Fruit fly (Drosophila melanogaster) whole organism, embryonic: ENCODE measurements around the gene CG45676.

Experiments
- Antp ChIP-seq: fragments of 200-800 bp; sonication (Bioruptor generic); optimal IDR thresholded peaks from 3 replicates; lab custom pipeline; 2016; ENCODE audit warnings: missing biosample characterization, missing genetic modification characterization
- B-H2 ChIP-seq: fragments of 200-800 bp; sonication (Bioruptor generic); optimal IDR thresholded peaks from 2 replicates; lab custom pipeline; 2018; ENCODE audit warnings: missing biosample characterization, mild to moderate bottlenecking, missing genetic modification characterization
- Bdp1 ChIP-seq: fragments of 200-800 bp; sonication (Bioruptor generic); optimal IDR thresholded peaks from 3 replicates; lab custom pipeline; 2016; ENCODE audit warnings: missing biosample characterization, missing genetic modification characterization
- C15 ChIP-seq: fragments of 200-800 bp; sonication (Bioruptor generic); IDR thresholded peaks from 3 replicates; pipeline ENCODE4 v1.3.6; 2022; ENCODE audit warnings: missing biosample characterization, missing genetic modification characterization
- CG10565 ChIP-seq: fragments of 200-800 bp; sonication (Bioruptor generic); optimal IDR thresholded peaks from 3 replicates; lab custom pipeline; 2016; ENCODE audit warnings: missing biosample characterization, mild to moderate bottlenecking, missing genetic modification characterization
- CG11247 ChIP-seq: fragments of 200-800 bp; sonication (Bioruptor generic); IDR thresholded peaks from 2 replicates; pipeline ENCODE4 v1.3.6; 2022; ENCODE audit warnings: missing biosample characterization, missing genetic modification characterization
- CG12155 ChIP-seq: fragments of 200-800 bp; sonication (Bioruptor generic); optimal IDR thresholded peaks from 3 replicates; lab custom pipeline; 2016; ENCODE audit warnings: missing biosample characterization, missing genetic modification characterization
- CG12299 ChIP-seq: fragments of 200-800 bp; sonication (Bioruptor generic); optimal IDR thresholded peaks from 2 replicates; lab custom pipeline; 2018; ENCODE audit warnings: missing biosample characterization, mild to moderate bottlenecking, missing genetic modification characterization
- CG12744 ChIP-seq: fragments of 200-800 bp; sonication (Bioruptor generic); optimal IDR thresholded peaks from 2 replicates; lab custom pipeline; 2016; ENCODE audit warnings: missing biosample characterization, missing genetic modification characterization
- CG14441 ChIP-seq: fragments of 200-800 bp; sonication (Bioruptor generic); IDR thresholded peaks from 2 replicates; pipeline ENCODE4 v1.3.6; 2022; ENCODE audit warnings: missing biosample characterization, missing genetic modification characterization
- CG14965 ChIP-seq: fragments of 200-800 bp; sonication (Bioruptor generic); optimal IDR thresholded peaks from 2 replicates; lab custom pipeline; 2016; ENCODE audit warnings: missing biosample characterization, missing genetic modification characterization, borderline replicate concordance
- CG15514 ChIP-seq: fragments of 200-800 bp; sonication (Bioruptor generic); optimal IDR thresholded peaks from 3 replicates; lab custom pipeline; 2017; ENCODE audit warnings: missing biosample characterization, missing genetic modification characterization, mild to moderate bottlenecking, moderate library complexity, missing genetic modification reagents
- CG1792 ChIP-seq: fragments of 200-800 bp; sonication (Bioruptor generic); optimal IDR thresholded peaks from 2 replicates; lab custom pipeline; 2016; ENCODE audit warnings: missing biosample characterization, missing genetic modification characterization
- CG3065 ChIP-seq: fragments of 200-800 bp; sonication (Bioruptor generic); optimal IDR thresholded peaks from 2 replicates; lab custom pipeline; 2016; ENCODE audit warnings: missing biosample characterization, missing genetic modification characterization
- CG34224 ChIP-seq: fragments of 200-800 bp; sonication (Bioruptor generic); IDR thresholded peaks from 3 replicates; pipeline ENCODE4 v1.3.6; 2022; ENCODE audit warnings: missing biosample characterization, missing genetic modification characterization; ENCODE audit not compliant: partially characterized antibody
- CG3995 ChIP-seq: fragments of 200-800 bp; sonication (Bioruptor generic); optimal IDR thresholded peaks from 3 replicates; lab custom pipeline; 2016; ENCODE audit warnings: missing biosample characterization, missing genetic modification characterization
- CG42726 ChIP-seq: fragments of 200-800 bp; sonication (Bioruptor generic); IDR thresholded peaks from 2 replicates; pipeline ENCODE4 v1.3.6; 2022; ENCODE audit warnings: missing biosample characterization, missing genetic modification characterization; ENCODE audit not compliant: partially characterized antibody
- CG6765 ChIP-seq: fragments of 200-800 bp; sonication (Bioruptor generic); optimal IDR thresholded peaks from 3 replicates; lab custom pipeline; 2017; ENCODE audit warnings: missing biosample characterization, mild to moderate bottlenecking, missing genetic modification characterization
- CG9817 ChIP-seq: fragments of 200-800 bp; sonication (Bioruptor generic); optimal IDR thresholded peaks from 2 replicates; lab custom pipeline; 2018; ENCODE audit warnings: missing biosample characterization, mild to moderate bottlenecking, missing genetic modification characterization, moderate library complexity
- CG9932 ChIP-seq: fragments of 200-800 bp; sonication (Bioruptor generic); IDR thresholded peaks from 2 replicates; pipeline ENCODE4 v1.3.6; 2022; ENCODE audit warnings: missing biosample characterization, missing genetic modification characterization
- CTCF ChIP-seq: fragments of 200-800 bp; sonication (Bioruptor generic); optimal IDR thresholded peaks from 2 replicates; lab custom pipeline; 2017; ENCODE audit warnings: missing biosample characterization, mild to moderate bottlenecking, missing genetic modification characterization, moderate library complexity
- Chrac-16 ChIP-seq: fragments of 200-800 bp; sonication (Bioruptor generic); optimal IDR thresholded peaks from 3 replicates; lab custom pipeline; 2016; ENCODE audit warnings: missing biosample characterization, missing genetic modification characterization
- D19A ChIP-seq: fragments of 200-800 bp; optimal IDR thresholded peaks from 3 replicates; lab custom pipeline; 2019; ENCODE audit warnings: missing biosample characterization, mild to moderate bottlenecking, missing genetic modification characterization, moderate library complexity
- Dfd ChIP-seq, 2 experiments: fragments of >200 bp; optimal IDR thresholded peaks; 2 replicates each; lab custom pipeline; 2017; ENCODE audit warnings: missing biosample characterization in 2 of 2, missing genetic modification characterization in 2 of 2
- Dll ChIP-seq: fragments of 200-800 bp; sonication (Bioruptor generic); IDR thresholded peaks from 4 replicates; pipeline ENCODE4 v1.3.6; 2022; ENCODE audit warnings: missing biosample characterization, missing genetic modification characterization; ENCODE audit not compliant: partially characterized antibody
- Doc2 ChIP-seq: fragments of 200-800 bp; sonication (Bioruptor generic); IDR thresholded peaks from 2 replicates; pipeline ENCODE4 v1.3.6; 2022; ENCODE audit warnings: missing biosample characterization, missing genetic modification characterization
- ERR ChIP-seq: fragments of 200-800 bp; sonication (Bioruptor generic); optimal IDR thresholded peaks from 2 replicates; lab custom pipeline; 2016; ENCODE audit warnings: missing biosample characterization, missing genetic modification characterization
- H2.0 ChIP-seq: fragments of 200-800 bp; sonication (Bioruptor generic); IDR thresholded peaks from 2 replicates; pipeline ENCODE4 v1.3.6; 2022; ENCODE audit warnings: missing biosample characterization, missing genetic modification characterization
- HmgZ ChIP-seq: fragments of 200-800 bp; sonication (Bioruptor generic); optimal IDR thresholded peaks from 2 replicates; lab custom pipeline; 2018; ENCODE audit warnings: missing biosample characterization, mild to moderate bottlenecking, missing genetic modification characterization
- Jarid2 ChIP-seq: fragments of 200-800 bp; sonication (Bioruptor generic); optimal IDR thresholded peaks from 3 replicates; lab custom pipeline; 2017; ENCODE audit warnings: mild to moderate bottlenecking, missing biosample characterization, missing genetic modification reagents, missing genetic modification characterization
- Opbp ChIP-seq: fragments of 200-800 bp; sonication (Bioruptor generic); IDR thresholded peaks from 3 replicates; pipeline ENCODE4 v1.3.6; 2022; ENCODE audit warnings: missing biosample characterization, missing genetic modification characterization; ENCODE audit not compliant: partially characterized antibody
- Ptx1 ChIP-seq: fragments of 200-800 bp; sonication (Bioruptor generic); IDR thresholded peaks from 2 replicates; pipeline ENCODE4 v1.3.6; 2022; ENCODE audit warnings: missing biosample characterization, missing genetic modification characterization
- Ravus ChIP-seq: fragments of 200-800 bp; sonication (Bioruptor generic); IDR thresholded peaks from 2 replicates; pipeline ENCODE4 v1.3.6; 2022; ENCODE audit warnings: missing biosample characterization, missing genetic modification characterization
- az2 ChIP-seq: fragments of 200-800 bp; sonication (Bioruptor generic); optimal IDR thresholded peaks from 3 replicates; lab custom pipeline; 2016; ENCODE audit warnings: missing biosample characterization, missing genetic modification characterization
- bbx ChIP-seq: fragments of 200-800 bp; sonication (Bioruptor generic); IDR thresholded peaks from 2 replicates; pipeline ENCODE4 v1.3.6; 2022; ENCODE audit warnings: missing biosample characterization, missing genetic modification characterization; ENCODE audit not compliant: partially characterized antibody
- bowl ChIP-seq: fragments of 200-800 bp; sonication (Bioruptor generic); IDR thresholded peaks from 2 replicates; pipeline ENCODE4 v1.3.6; 2022; ENCODE audit warnings: missing biosample characterization, missing genetic modification characterization
- crc ChIP-seq: fragments of 200-800 bp; sonication (Bioruptor generic); optimal IDR thresholded peaks from 2 replicates; lab custom pipeline; 2016; ENCODE audit warnings: missing biosample characterization, missing genetic modification characterization
- eyg ChIP-seq: fragments of 200-800 bp; sonication (Bioruptor generic); optimal IDR thresholded peaks from 3 replicates; lab custom pipeline; 2016; ENCODE audit warnings: missing biosample characterization, missing genetic modification characterization
- hth ChIP-seq: fragments of >200 bp; optimal IDR thresholded peaks from 2 replicates; lab custom pipeline; 2017; ENCODE audit warnings: inconsistent platforms
- knrl ChIP-seq: fragments of 200-800 bp; sonication (Bioruptor generic); IDR thresholded peaks from 3 replicates; pipeline ENCODE4 v1.3.6; 2022; ENCODE audit warnings: missing biosample characterization, missing genetic modification characterization; ENCODE audit not compliant: partially characterized antibody
- otp ChIP-seq: fragments of 200-800 bp; sonication (Bioruptor generic); IDR thresholded peaks from 3 replicates; pipeline ENCODE4, ENCODE4 v1.3.6; 2022; ENCODE audit warnings: missing biosample characterization, missing genetic modification characterization
- sc ChIP-seq, 3 experiments: fragments of >200 bp in 2 of 3; fragments of 200-800 bp in 1 of 3; sonication (Bioruptor generic) in 1 of 3; optimal IDR thresholded peaks; 2 replicates in 2 of 3; 3 replicates in 1 of 3; lab custom pipeline; 2017; ENCODE audit warnings: mild to moderate bottlenecking in 1 of 3, missing biosample characterization in 1 of 3, missing genetic modification characterization in 1 of 3, missing genetic modification reagents in 1 of 3
- slp2 ChIP-seq: fragments of 200-800 bp; sonication (Bioruptor generic); optimal IDR thresholded peaks from 2 replicates; lab custom pipeline; 2016; ENCODE audit warnings: missing biosample characterization, missing genetic modification characterization
- tgo ChIP-seq: fragments of 200-800 bp; sonication (Bioruptor generic); IDR thresholded peaks from 3 replicates; pipeline ENCODE4 v1.3.6; 2022; ENCODE audit warnings: missing biosample characterization, missing genetic modification characterization
- wek ChIP-seq: fragments of 200-800 bp; sonication (Bioruptor generic); optimal IDR thresholded peaks from 3 replicates; lab custom pipeline; 2018; ENCODE audit warnings: missing biosample characterization, mild to moderate bottlenecking, missing genetic modification characterization, moderate library complexity
- zf30C ChIP-seq: fragments of 200-800 bp; sonication (Bioruptor generic); optimal IDR thresholded peaks from 3 replicates; lab custom pipeline; 2018; ENCODE audit warnings: missing biosample characterization, mild to moderate bottlenecking, missing genetic modification characterization

CG45676 gene

dm6 chr3R:11372053-11373016 lies 46.4 kb upstream of the CG45676 start (continued):
- TF ChIP-seq CG34224 (GFP tag; lab: Robert Waterston, UW), result peak; percentile 36; the same call in 1 of the 3 replicates
- TF ChIP-seq B-H2 (GFP tag; lab: Kevin White, UChicago), result no peak
- TF ChIP-seq CG15514, result no peak
- TF ChIP-seq Antp (GFP tag; lab: Kevin White, UChicago), result peak; percentile 44
- TF ChIP-seq eyg, result no peak
- TF ChIP-seq tgo (GFP tag; lab: Robert Waterston, UW), result no peak
- peak; percentile 74 for TF ChIP-seq bbx
- TF ChIP-seq slp2 (GFP tag; lab: Kevin White, UChicago), result no peak
- peak; percentile 29 for TF ChIP-seq CG3995 (GFP tag; lab: Kevin White, UChicago)
- no peak for TF ChIP-seq CG9932
- no peak for TF ChIP-seq C15 (GFP tag; lab: Robert Waterston, UW)
- TF ChIP-seq Ravus, result no peak
- no peak for TF ChIP-seq hth
- peak; percentile 22 for TF ChIP-seq Bdp1 (GFP tag; lab: Kevin White, UChicago)
- no peak for TF ChIP-seq CG6765 (GFP tag; lab: Kevin White, UChicago)
- TF ChIP-seq CG12299 (tag; lab: Kevin White, UChicago), result no peak
- no peak for TF ChIP-seq ERR
- no peak for TF ChIP-seq HmgZ (tag; lab: Kevin White, UChicago)
- TF ChIP-seq CG12744 (GFP tag; lab: Kevin White, UChicago), result peak; percentile 3
- TF ChIP-seq bowl (GFP tag; lab: Robert Waterston, UW), result no peak
- no peak for TF ChIP-seq crc (GFP tag; lab: Kevin White, UChicago)
- no peak for TF ChIP-seq Dfd (GFP tag; optimal IDR thresholded peaks at IDR 0.05; lab: Kevin White, UChicago)
- TF ChIP-seq Ptx1 (GFP tag; lab: Robert Waterston, UW), result no peak
- no peak for TF ChIP-seq CG11247 (GFP tag; lab: Robert Waterston, UW)
- 0 out of 3 replicates have a peak, but pooled peaks have one; percentile 33 for TF ChIP-seq knrl (GFP tag; lab: Robert Waterston, UW)
- TF ChIP-seq Jarid2, result peak; percentile 99
- peak; percentile 77 for TF ChIP-seq CG42726 (GFP tag; lab: Robert Waterston, UW)
- TF ChIP-seq CTCF (GFP tag; lab: Kevin White, UChicago), result peak; percentile 28
- peak; percentile 36 for TF ChIP-seq wek (GFP tag; lab: Kevin White, UChicago)
- TF ChIP-seq Dll, result no peak; the same call in 3 of the 4 replicates
- no peak for TF ChIP-seq CG9817
- TF ChIP-seq zf30C (GFP tag; lab: Kevin White, UChicago), result no peak
- TF ChIP-seq Opbp (GFP tag; lab: Robert Waterston, UW), result peak; percentile 63; the same call in 2 of the 3 replicates
- peak; percentile 1 for TF ChIP-seq D19A (tag; lab: Kevin White, UChicago)
- 0 out of 3 replicates have a peak, but pooled peaks have one; percentile 7 for TF ChIP-seq otp
- no peak for TF ChIP-seq CG12155 (GFP tag; lab: Kevin White, UChicago)
- TF ChIP-seq CG1792, result no peak
- 0 out of 2 replicates have a peak, but pooled peaks have one; percentile 16 for TF ChIP-seq H2.0 (GFP tag; lab: Robert Waterston, UW)
- no peak for TF ChIP-seq sc (optimal IDR thresholded peaks at IDR 0.05; lab: Kevin White, UChicago)
- TF ChIP-seq sc (GFP tag; optimal IDR thresholded peaks at IDR 0.05; lab: Kevin White, UChicago), result peak; percentile 11
- 0 out of 2 replicates have a peak, but pooled peaks have one; percentile 22 for TF ChIP-seq CG14441 (GFP tag; lab: Robert Waterston, UW)
- TF ChIP-seq Doc2, result no peak
- peak; percentile 31 for TF ChIP-seq CG3065
- no peak for TF ChIP-seq CG10565
- no peak for TF ChIP-seq az2
- no peak for TF ChIP-seq CG14965 (GFP tag; lab: Kevin White, UChicago)
- no peak for TF ChIP-seq Chrac-16 (GFP tag; lab: Kevin White, UChicago)
- TF ChIP-seq, all 482 proteins: peak for 134
